Fruit fly (Drosophila melanogaster) whole organism, embryonic: ENCODE results near the gene slp1.

Experiments
- Atf3 ChIP-seq: fragments of 200-800 bp; sonication (Bioruptor generic); optimal IDR thresholded peaks from 3 replicates; lab custom pipeline; 2016; ENCODE audit warnings: missing biosample characterization, missing genetic modification characterization
- BEAF-32 ChIP-seq: fragments of 200-800 bp; sonication (Bioruptor generic); optimal IDR thresholded peaks from 3 replicates; lab custom pipeline; 2017; ENCODE audit warnings: missing biosample characterization, missing genetic modification characterization, mild to moderate bottlenecking, moderate library complexity, missing genetic modification reagents
- CG11085 ChIP-seq: fragments of 200-800 bp; sonication (Bioruptor generic); IDR thresholded peaks from 2 replicates; pipeline ENCODE4 v1.3.6; 2022; ENCODE audit warnings: missing biosample characterization, missing genetic modification characterization
- CG11093 ChIP-seq: fragments of 200-800 bp; sonication (Bioruptor generic); IDR thresholded peaks from 3 replicates; pipeline ENCODE4 v1.3.6; 2022; ENCODE audit warnings: missing biosample characterization, missing genetic modification characterization
- CG13775 ChIP-seq: fragments of 200-800 bp; sonication (Bioruptor generic); optimal IDR thresholded peaks from 3 replicates; lab custom pipeline; 2017; ENCODE audit warnings: missing biosample characterization, mild to moderate bottlenecking, missing genetic modification characterization
- CG15601 ChIP-seq: fragments of 200-800 bp; sonication (Bioruptor generic); optimal IDR thresholded peaks from 3 replicates; lab custom pipeline; 2019; ENCODE audit warnings: missing biosample characterization, mild to moderate bottlenecking, missing genetic modification characterization, moderate library complexity
- CG16813 ChIP-seq: fragments of 200-800 bp; sonication (Bioruptor generic); IDR thresholded peaks from 3 replicates; pipeline ENCODE4 v1.3.6; 2022; ENCODE audit warnings: missing biosample characterization, missing genetic modification characterization; ENCODE audit not compliant: partially characterized antibody
- CG16815 ChIP-seq: fragments of 200-800 bp; sonication (Bioruptor generic); optimal IDR thresholded peaks from 3 replicates; lab custom pipeline; 2017; ENCODE audit warnings: missing biosample characterization, mild to moderate bottlenecking, missing genetic modification characterization
- CG17361 ChIP-seq: fragments of 200-800 bp; sonication (Bioruptor generic); IDR thresholded peaks from 3 replicates; pipeline ENCODE4 v1.3.6; 2022; ENCODE audit warnings: missing biosample characterization, missing genetic modification characterization
- CG1832 ChIP-seq: fragments of 200-800 bp; sonication (Bioruptor generic); optimal IDR thresholded peaks from 2 replicates; lab custom pipeline; 2017; ENCODE audit warnings: missing biosample characterization, mild to moderate bottlenecking, missing genetic modification characterization, inconsistent platforms
- CG2712 ChIP-seq: fragments of 200-800 bp; optimal IDR thresholded peaks from 3 replicates; lab custom pipeline; 2019; ENCODE audit warnings: missing biosample characterization, mild to moderate bottlenecking, missing genetic modification characterization, moderate library complexity
- CG3281 ChIP-seq: fragments of 200-800 bp; sonication (Bioruptor generic); optimal IDR thresholded peaks from 3 replicates; lab custom pipeline; 2017; ENCODE audit warnings: missing biosample characterization, mild to moderate bottlenecking, missing genetic modification characterization
- CG33557 ChIP-seq: fragments of 200-800 bp; sonication (Bioruptor generic); optimal IDR thresholded peaks from 2 replicates; lab custom pipeline; 2019; ENCODE audit warnings: missing biosample characterization, mild to moderate bottlenecking, missing genetic modification characterization, moderate library complexity
- CG4282 ChIP-seq: fragments of 200-800 bp; sonication (Bioruptor generic); optimal IDR thresholded peaks from 2 replicates; lab custom pipeline; 2016; ENCODE audit warnings: missing biosample characterization, missing genetic modification characterization
- CG5245 ChIP-seq: fragments of 200-800 bp; sonication (Bioruptor generic); optimal IDR thresholded peaks from 3 replicates; lab custom pipeline; 2016; ENCODE audit warnings: missing biosample characterization, missing genetic modification characterization
- CG6689 ChIP-seq: fragments of 200-800 bp; sonication (Bioruptor generic); IDR thresholded peaks from 2 replicates; pipeline ENCODE4 v1.3.6; 2022; ENCODE audit warnings: missing biosample characterization, missing genetic modification characterization
- CG7271 ChIP-seq: fragments of 200-800 bp; sonication (Bioruptor generic); optimal IDR thresholded peaks from 2 replicates; lab custom pipeline; 2018; ENCODE audit warnings: missing biosample characterization, mild to moderate bottlenecking, missing genetic modification characterization, moderate library complexity
- CG9437 ChIP-seq: fragments of 200-800 bp; sonication (Bioruptor generic); optimal IDR thresholded peaks from 2 replicates; lab custom pipeline; 2018; ENCODE audit warnings: missing biosample characterization, mild to moderate bottlenecking, missing genetic modification characterization
- CG9876 ChIP-seq: fragments of 200-800 bp; sonication (Bioruptor generic); optimal IDR thresholded peaks from 2 replicates; lab custom pipeline; 2016; ENCODE audit warnings: missing biosample characterization, missing genetic modification characterization
- CkIIα-i1 ChIP-seq: fragments of 200-800 bp; sonication (Bioruptor generic); IDR thresholded peaks from 2 replicates; pipeline ENCODE4 v1.3.6; 2022; ENCODE audit warnings: missing biosample characterization, missing genetic modification characterization
- CrebB ChIP-seq: fragments of 200-800 bp; sonication (Bioruptor generic); optimal IDR thresholded peaks from 3 replicates; lab custom pipeline; 2018; ENCODE audit warnings: missing biosample characterization, mild to moderate bottlenecking, missing genetic modification characterization
- D19A ChIP-seq: fragments of 200-800 bp; optimal IDR thresholded peaks from 3 replicates; lab custom pipeline; 2019; ENCODE audit warnings: missing biosample characterization, mild to moderate bottlenecking, missing genetic modification characterization, moderate library complexity
- Deaf1 ChIP-seq: fragments of 200-800 bp; optimal IDR thresholded peaks from 3 replicates; lab custom pipeline; 2019; ENCODE audit warnings: missing biosample characterization, mild to moderate bottlenecking, missing genetic modification characterization, moderate library complexity
- Dek ChIP-seq: fragments of 200-800 bp; sonication (Bioruptor generic); optimal IDR thresholded peaks from 3 replicates; lab custom pipeline; 2019; ENCODE audit warnings: missing biosample characterization, mild to moderate bottlenecking, missing genetic modification characterization, moderate library complexity
- HLHmδ ChIP-seq: fragments of 200-800 bp; sonication (Bioruptor generic); optimal IDR thresholded peaks from 2 replicates; lab custom pipeline; 2018; ENCODE audit warnings: missing biosample characterization, mild to moderate bottlenecking, missing genetic modification characterization, moderate library complexity
- Hr39 ChIP-seq: fragments of >200 bp; optimal IDR thresholded peaks from 2 replicates; lab custom pipeline; 2017
- Hsf ChIP-seq: fragments of 200-800 bp; sonication (Bioruptor generic); optimal IDR thresholded peaks from 3 replicates; lab custom pipeline; 2016; ENCODE audit warnings: missing biosample characterization, missing genetic modification characterization
- Lhr ChIP-seq: fragments of 200-800 bp; sonication (Bioruptor generic); optimal IDR thresholded peaks from 3 replicates; lab custom pipeline; 2017; ENCODE audit warnings: mild to moderate bottlenecking, missing biosample characterization, missing genetic modification reagents, missing genetic modification characterization
- Med ChIP-seq: fragments of 200-800 bp; sonication (Bioruptor generic); peaks from one replicate; lab custom pipeline; 2016; ENCODE audit warnings: missing biosample characterization, missing genetic modification characterization, mild to moderate bottlenecking, inconsistent platforms, moderate library complexity
- NC2α ChIP-seq: fragments of 200-800 bp; sonication (Bioruptor generic); optimal IDR thresholded peaks from 2 replicates; lab custom pipeline; 2016; ENCODE audit warnings: missing biosample characterization, missing genetic modification characterization
- Nf-YB ChIP-seq: fragments of 200-800 bp; sonication (Bioruptor generic); optimal IDR thresholded peaks from 3 replicates; lab custom pipeline; 2019; ENCODE audit warnings: missing biosample characterization, mild to moderate bottlenecking, missing genetic modification characterization, moderate library complexity
- Oaz ChIP-seq: fragments of 200-800 bp; sonication (Bioruptor generic); IDR thresholded peaks from 2 replicates; pipeline ENCODE4 v1.3.6; 2022; ENCODE audit warnings: missing biosample characterization, missing genetic modification characterization
- Sin3A ChIP-seq: fragments of >200 bp; optimal IDR thresholded peaks from 2 replicates; lab custom pipeline; 2018
- Ssrp ChIP-seq: fragments of 200-800 bp; sonication (Bioruptor generic); optimal IDR thresholded peaks from 2 replicates; lab custom pipeline; 2018; ENCODE audit warnings: missing biosample characterization, mild to moderate bottlenecking, missing genetic modification characterization, moderate library complexity
- amos ChIP-seq: fragments of 200-800 bp; sonication (Bioruptor generic); IDR thresholded peaks from 2 replicates; pipeline ENCODE4 v1.3.6; 2022; ENCODE audit warnings: missing biosample characterization, missing genetic modification characterization; ENCODE audit not compliant: partially characterized antibody
- br ChIP-seq: fragments of >200 bp; optimal IDR thresholded peaks from 2 replicates; lab custom pipeline; 2017
- crp ChIP-seq, 2 experiments: fragments of 200-800 bp; sonication (Bioruptor generic); optimal IDR thresholded peaks; 2 replicates in 1 of 2; 3 replicates in 1 of 2; lab custom pipeline; 2017; ENCODE audit warnings: missing biosample characterization in 2 of 2, missing genetic modification characterization in 2 of 2, mild to moderate bottlenecking in 1 of 2, moderate library complexity in 1 of 2
- cwo ChIP-seq: fragments of 200-800 bp; sonication (Bioruptor generic); optimal IDR thresholded peaks from 3 replicates; lab custom pipeline; 2017; ENCODE audit warnings: missing biosample characterization, missing genetic modification characterization, mild to moderate bottlenecking, moderate library complexity, missing genetic modification reagents
- dimm ChIP-seq: fragments of 200-800 bp; sonication (Bioruptor generic); IDR thresholded peaks from 2 replicates; pipeline ENCODE4 v1.3.6; 2022; ENCODE audit warnings: missing biosample characterization, missing genetic modification characterization
- gem ChIP-seq: fragments of 200-800 bp; sonication (Bioruptor generic); optimal IDR thresholded peaks from 2 replicates; lab custom pipeline; 2019; ENCODE audit warnings: missing biosample characterization, mild to moderate bottlenecking, missing genetic modification characterization, moderate library complexity
- hbn ChIP-seq: fragments of 200-800 bp; sonication (Bioruptor generic); IDR thresholded peaks from 2 replicates; pipeline ENCODE4 v1.3.6; 2022; ENCODE audit warnings: missing biosample characterization, missing genetic modification characterization; ENCODE audit not compliant: partially characterized antibody
- jumu ChIP-seq: fragments of 200-800 bp; sonication (Bioruptor generic); optimal IDR thresholded peaks from 3 replicates; lab custom pipeline; 2016; ENCODE audit warnings: missing biosample characterization, missing genetic modification characterization
- org-1 ChIP-seq: fragments of 200-800 bp; sonication (Bioruptor generic); optimal IDR thresholded peaks from 2 replicates; lab custom pipeline; 2017; ENCODE audit warnings: missing biosample characterization, missing genetic modification characterization
- pfk ChIP-seq: fragments of 200-800 bp; sonication (Bioruptor generic); optimal IDR thresholded peaks from 2 replicates; lab custom pipeline; 2018; ENCODE audit warnings: missing biosample characterization, mild to moderate bottlenecking, missing genetic modification characterization, moderate library complexity
- ro ChIP-seq: fragments of 200-800 bp; sonication (Bioruptor generic); IDR thresholded peaks from 2 replicates; pipeline ENCODE4 v1.3.6; 2022; ENCODE audit warnings: missing biosample characterization, missing genetic modification characterization
- slbo ChIP-seq: fragments of 200-800 bp; sonication (Bioruptor generic); IDR thresholded peaks from 2 replicates; pipeline ENCODE4 v1.3.6; 2022; ENCODE audit warnings: missing biosample characterization, missing genetic modification characterization
- stc ChIP-seq: fragments of 200-800 bp; sonication (Bioruptor generic); IDR thresholded peaks from 2 replicates; pipeline ENCODE4 v1.3.6; 2022; ENCODE audit warnings: missing biosample characterization, missing genetic modification characterization
- stwl ChIP-seq: fragments of 200-800 bp; sonication (Bioruptor generic); optimal IDR thresholded peaks from 3 replicates; lab custom pipeline; 2018; ENCODE audit warnings: missing biosample characterization, mild to moderate bottlenecking, missing genetic modification characterization, moderate library complexity
- tgo ChIP-seq: fragments of 200-800 bp; sonication (Bioruptor generic); IDR thresholded peaks from 3 replicates; pipeline ENCODE4 v1.3.6; 2022; ENCODE audit warnings: missing biosample characterization, missing genetic modification characterization
- tll ChIP-seq, 2 experiments: fragments of 200-800 bp in 1 of 2; fragments of >200 bp in 1 of 2; sonication (Bioruptor generic) in 1 of 2; optimal IDR thresholded peaks; 2 replicates each; lab custom pipeline; 2017 to 2019; ENCODE audit warnings: missing biosample characterization in 2 of 2, missing genetic modification characterization in 2 of 2, mild to moderate bottlenecking in 1 of 2, moderate library complexity in 1 of 2
- wdn ChIP-seq: fragments of 200-800 bp; sonication (Bioruptor generic); IDR thresholded peaks from 2 replicates; pipeline ENCODE4 v1.3.6; 2022; ENCODE audit warnings: missing biosample characterization, missing genetic modification characterization
- zen ChIP-seq: fragments of 200-800 bp; sonication (Bioruptor generic); optimal IDR thresholded peaks from 3 replicates; lab custom pipeline; 2018; ENCODE audit warnings: missing biosample characterization, mild to moderate bottlenecking, missing genetic modification characterization, moderate library complexity

The slp1 gene

DNA sequence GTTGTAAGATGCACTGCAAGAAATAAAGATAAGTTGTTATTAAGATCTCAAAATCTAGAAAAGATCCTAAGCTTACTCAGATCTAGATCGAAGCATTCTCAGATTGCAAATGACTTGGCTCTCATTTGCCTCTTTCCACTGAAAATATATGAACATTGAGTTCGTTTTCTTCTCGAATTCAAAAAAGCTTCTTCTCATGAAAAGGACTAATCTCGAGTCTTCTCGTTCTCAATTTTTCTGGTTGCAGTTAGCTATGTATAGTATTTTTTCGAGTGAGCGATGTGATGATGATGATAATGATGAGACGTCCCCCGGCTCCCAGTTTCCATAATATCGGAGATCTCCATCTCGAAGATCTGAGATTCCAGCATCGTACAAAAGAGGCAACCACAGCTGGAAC lies 30.9 kb downstream of the slp1 start (continued):
- no peak for TF ChIP-seq CG3281 (GFP tag; lab: Kevin White, UChicago)
- peak; percentile 32 for TF ChIP-seq Hsf
- TF ChIP-seq Med (GFP tag; lab: Kevin White, UChicago), result peak; percentile 69
- no peak for TF ChIP-seq CG7271 (tag; lab: Kevin White, UChicago)
- TF ChIP-seq CG9876, result no peak
- TF ChIP-seq zen, result peak; percentile 38
- TF ChIP-seq CG17361 (GFP tag; lab: Robert Waterston, UW), result peak; percentile 72
- TF ChIP-seq CG15601 (tag; lab: Kevin White, UChicago), result peak; percentile 58
- no peak for TF ChIP-seq tgo (GFP tag; lab: Robert Waterston, UW)
- TF ChIP-seq CG2712 (tag; lab: Kevin White, UChicago), result peak; percentile 82
- TF ChIP-seq CG13775 (GFP tag; lab: Kevin White, UChicago), result no peak
- TF ChIP-seq Dek (tag; lab: Kevin White, UChicago), result no peak
- TF ChIP-seq CG16813 (GFP tag; lab: Robert Waterston, UW), result no peak
- no peak for TF ChIP-seq crp (GFP tag; optimal IDR thresholded peaks at IDR 0.05; lab: Kevin White, UChicago)
- TF ChIP-seq stc (GFP tag; lab: Robert Waterston, UW), result no peak
- TF ChIP-seq ro (GFP tag; lab: Robert Waterston, UW), result no peak
- no peak for TF ChIP-seq Oaz (GFP tag; lab: Robert Waterston, UW)
- no peak for TF ChIP-seq amos (GFP tag; lab: Robert Waterston, UW)
- TF ChIP-seq CG9437 (GFP tag; lab: Kevin White, UChicago), result no peak
- no peak for TF ChIP-seq org-1
- TF ChIP-seq CG6689, result peak; percentile 58
- peak; percentile 1 for TF ChIP-seq CG16815
- TF ChIP-seq tll (GFP tag; optimal IDR thresholded peaks at IDR 0.05; lab: Kevin White, UChicago), result no peak
- TF ChIP-seq dimm (GFP tag; lab: Robert Waterston, UW), result no peak
- no peak for TF ChIP-seq HLHmδ (GFP tag; lab: Kevin White, UChicago)
- no peak for TF ChIP-seq Sin3A (lab: Kevin White, UChicago)
- TF ChIP-seq CrebB (tag; lab: Kevin White, UChicago), result no peak
- TF ChIP-seq pfk, result no peak
- TF ChIP-seq Hr39 (lab: Kevin White, UChicago), result no peak
- TF ChIP-seq CG1832, result no peak
- peak; percentile 3 for TF ChIP-seq CG5245 (GFP tag; lab: Kevin White, UChicago)
- TF ChIP-seq wdn (GFP tag; lab: Robert Waterston, UW), result no peak
- TF ChIP-seq CG4282 (GFP tag; lab: Kevin White, UChicago), result no peak
- TF ChIP-seq Ssrp (tag; lab: Kevin White, UChicago), result peak; percentile 46
- TF ChIP-seq br (lab: Kevin White, UChicago), result no peak
- TF ChIP-seq jumu, result no peak
- peak; percentile 60 for TF ChIP-seq CG33557 (GFP tag; lab: Kevin White, UChicago)
- TF ChIP-seq BEAF-32 (GFP tag; lab: Kevin White, UChicago), result no peak
- no peak for TF ChIP-seq CG11093 (GFP tag; lab: Robert Waterston, UW)
- TF ChIP-seq stwl (tag; lab: Kevin White, UChicago), result peak; percentile 3
- TF ChIP-seq CG11085 (GFP tag; lab: Robert Waterston, UW), result no peak
- TF ChIP-seq slbo, result no peak
- TF ChIP-seq NC2α (GFP tag; lab: Kevin White, UChicago), result no peak
- TF ChIP-seq CkIIα-i1 (GFP tag; lab: Robert Waterston, UW), result no peak
- TF ChIP-seq Atf3 (GFP tag; lab: Kevin White, UChicago), result peak; percentile 11
- no peak for TF ChIP-seq Nf-YB
- TF ChIP-seq Lhr (GFP tag; lab: Kevin White, UChicago), result no peak
- no peak for TF ChIP-seq Deaf1
- TF ChIP-seq hbn (GFP tag; lab: Robert Waterston, UW), result no peak
- TF ChIP-seq gem (tag; lab: Kevin White, UChicago), result peak; percentile 71
- peak; percentile 59 for TF ChIP-seq D19A
- no peak for TF ChIP-seq cwo (GFP tag; lab: Kevin White, UChicago)
